Fruit fly (Drosophila melanogaster): Measurements from ENCODE around the gene CG3631.
A peak's percentile ranks its signal among the peaks of the same experiment; 100 is the strongest.

DNA sequence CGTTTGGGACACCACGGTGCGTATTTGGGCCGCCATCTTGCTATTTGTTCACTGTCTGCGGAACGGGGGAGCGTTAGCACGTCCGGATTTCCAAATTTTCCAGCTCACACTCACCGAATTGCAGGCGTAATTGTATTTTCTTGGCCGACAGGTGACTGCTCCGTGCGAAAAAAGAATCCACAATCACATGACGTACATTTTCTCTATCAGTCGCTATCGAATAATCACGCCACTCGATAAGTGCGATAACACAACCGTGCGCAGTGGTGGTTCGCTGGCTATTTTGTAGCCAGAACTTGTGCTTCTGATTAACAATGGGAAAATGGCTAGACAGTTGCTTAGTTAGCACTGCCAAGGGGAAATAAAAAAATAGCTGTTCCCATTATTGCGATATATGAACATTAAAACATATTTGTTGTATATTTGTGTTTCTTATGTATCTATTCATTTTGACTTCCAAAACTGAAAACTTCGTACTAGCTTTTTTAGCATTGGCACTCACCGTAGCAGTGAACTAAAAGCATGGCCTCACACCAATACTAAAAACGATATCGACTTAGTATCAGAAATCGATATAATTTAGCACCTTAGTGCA lies 24.7 kb downstream of the CG3631 start, which contains the start of gene VhaPPA1-1:
- TF ChIP-seq ttk (optimal IDR thresholded peaks at IDR 0.05) = no peak
- TF ChIP-seq insv (optimal IDR thresholded peaks at IDR 0.05) = no peak
- peak; percentile 92 for TF ChIP-seq psq (optimal IDR thresholded peaks at IDR 0.05)
- TF ChIP-seq Myc (optimal IDR thresholded peaks at IDR 0.05) = no peak
- no peak for TF ChIP-seq h (optimal IDR thresholded peaks at IDR 0.05)

Measured in Kc167 (cell line).